Fruit fly (Drosophila melanogaster): ENCODE data around the gene CG14551.
A peak's percentile ranks its signal among the peaks of the same experiment; 100 is the strongest.

CG14551 gene

DNA sequence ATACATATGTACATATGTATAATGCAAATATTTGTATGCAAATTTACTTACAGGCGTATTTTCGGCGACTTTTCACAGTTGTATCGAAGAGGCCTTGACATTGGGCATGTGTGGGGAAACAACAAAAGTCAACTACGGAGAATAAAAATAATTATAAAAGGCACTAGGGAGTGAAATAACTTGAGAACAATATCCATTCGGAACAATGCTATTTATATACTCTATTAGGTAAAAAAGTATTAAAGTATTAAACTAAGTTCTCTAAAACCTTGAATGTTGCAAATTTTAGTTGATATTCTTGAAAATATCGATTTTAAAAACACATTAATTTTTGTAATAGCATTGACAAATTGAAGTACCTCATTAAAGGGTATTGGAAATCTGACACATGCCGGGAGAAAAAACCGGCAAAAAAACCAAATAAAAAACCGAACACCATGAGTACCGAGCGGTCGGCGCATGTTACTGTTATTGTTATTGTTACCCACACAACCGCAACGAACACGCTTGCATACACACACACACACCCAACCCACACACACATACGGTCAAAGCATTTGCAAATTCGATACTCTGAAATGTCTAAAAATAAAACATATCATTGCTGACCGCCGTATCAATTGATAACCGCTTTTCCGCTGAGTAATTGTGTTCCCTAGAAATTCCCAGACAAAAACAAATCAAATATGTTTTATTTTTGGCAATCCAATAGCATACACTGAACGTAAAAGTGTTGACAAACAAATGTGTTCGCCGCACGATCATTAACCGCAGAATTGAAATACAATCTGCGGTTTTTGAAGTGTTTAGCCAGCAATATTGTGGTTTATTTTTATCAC is 41.7 kb upstream of the CG14551 start (continued):
- TF ChIP-seq CG7357 (GFP tag; IDR thresholded peaks at IDR 0.05): no peak
- no peak for TF ChIP-seq Lpt (GFP tag; optimal IDR thresholded peaks at IDR 0.05)
- TF ChIP-seq CG8359 (GFP tag; optimal IDR thresholded peaks at IDR 0.05; ENCODE audit: borderline replicate concordance): no peak
- no peak for TF ChIP-seq CG8290 (GFP tag; optimal IDR thresholded peaks at IDR 0.05)
- peak in 1 of 2 experiments; percentile 34 for TF ChIP-seq CG8290 (tag; optimal IDR thresholded peaks at IDR 0.05)
- TF ChIP-seq maf-S (GFP tag; optimal IDR thresholded peaks at IDR 0.05): no peak
- peak; percentile 46 for TF ChIP-seq CG3281 (GFP tag; optimal IDR thresholded peaks at IDR 0.05)
- TF ChIP-seq chn (GFP tag; optimal IDR thresholded peaks at IDR 0.05): no peak
- no peak for TF ChIP-seq nom (GFP tag; optimal IDR thresholded peaks at IDR 0.05)
- no peak for TF ChIP-seq prd (optimal IDR thresholded peaks at IDR 0.05)
- TF ChIP-seq prd (GFP tag; IDR thresholded peaks at IDR 0.05): peak; percentile 44; the same call in 1 of the 3 replicates
- TF ChIP-seq Ets65A (GFP tag): no peak
- TF ChIP-seq H2.0 (GFP tag; IDR thresholded peaks at IDR 0.05): no peak
- TF ChIP-seq tup (GFP tag; optimal IDR thresholded peaks at IDR 0.05): no peak
- TF ChIP-seq CG18619 (GFP tag; optimal IDR thresholded peaks at IDR 0.05): peak; percentile 60
- TF ChIP-seq NK7.1 (GFP tag; optimal IDR thresholded peaks at IDR 0.05): no peak
- no peak for TF ChIP-seq CG32767 (GFP tag; IDR thresholded peaks at IDR 0.05)
- no peak; the same call in 1 of the 2 replicates for TF ChIP-seq danr (GFP tag; IDR thresholded peaks at IDR 0.05)
- no peak for TF ChIP-seq pros (GFP tag; optimal IDR thresholded peaks at IDR 0.05)
- peak; percentile 35 for TF ChIP-seq CG30403 (GFP tag; optimal IDR thresholded peaks at IDR 0.05)
- no peak for TF ChIP-seq CG12236 (GFP tag; optimal IDR thresholded peaks at IDR 0.05)
- TF ChIP-seq nmo (GFP tag; optimal IDR thresholded peaks at IDR 0.05): peak; percentile 28
- TF ChIP-seq wor (GFP tag; IDR thresholded peaks at IDR 0.05): no peak
- TF ChIP-seq grn (GFP tag; optimal IDR thresholded peaks at IDR 0.05): no peak
- TF ChIP-seq CG8089 (GFP tag; optimal IDR thresholded peaks at IDR 0.05): no peak
- no peak for TF ChIP-seq Ravus (GFP tag; IDR thresholded peaks at IDR 0.05)
- no peak for TF ChIP-seq pfk (GFP tag; optimal IDR thresholded peaks at IDR 0.05)
- no peak for TF ChIP-seq Mrtf (GFP tag; IDR thresholded peaks at IDR 0.05)
- no peak for TF ChIP-seq CG13424 (tag; optimal IDR thresholded peaks at IDR 0.05)
- no peak for TF ChIP-seq jigr1 (GFP tag; IDR thresholded peaks at IDR 0.05)
- no peak for TF ChIP-seq dpn (GFP tag; optimal IDR thresholded peaks at IDR 0.05)
- TF ChIP-seq kay (GFP tag; optimal IDR thresholded peaks at IDR 0.05): no peak
- TF ChIP-seq p53 (GFP tag; optimal IDR thresholded peaks at IDR 0.05): no peak
- TF ChIP-seq CG18764 (GFP tag; optimal IDR thresholded peaks at IDR 0.05): no peak
- TF ChIP-seq Xbp1 (GFP tag; optimal IDR thresholded peaks at IDR 0.05): no peak
- 0 out of 2 replicates have a peak, but pooled peaks have one; percentile 22 for TF ChIP-seq cas (GFP tag; IDR thresholded peaks at IDR 0.05)
- TF ChIP-seq h (optimal IDR thresholded peaks at IDR 0.05): no peak
- TF ChIP-seq inv (GFP tag; IDR thresholded peaks at IDR 0.05; ENCODE audit: partially characterized antibody): no peak
- TF ChIP-seq ssp (GFP tag; IDR thresholded peaks at IDR 0.05): no peak
- peak; percentile 80 for TF ChIP-seq sens (GFP tag)
- no peak for TF ChIP-seq Hsf (GFP tag; optimal IDR thresholded peaks at IDR 0.05)
- no peak for TF ChIP-seq Sry-δ (GFP tag; optimal IDR thresholded peaks at IDR 0.05)
- no peak for TF ChIP-seq CTCF (GFP tag; optimal IDR thresholded peaks at IDR 0.05)
- no peak for TF ChIP-seq ind (GFP tag; optimal IDR thresholded peaks at IDR 0.05)
- no peak for TF ChIP-seq Neu2 (GFP tag; optimal IDR thresholded peaks at IDR 0.05; ENCODE audit: borderline replicate concordance)
- TF ChIP-seq gem (tag; optimal IDR thresholded peaks at IDR 0.05): peak; percentile 72
- no peak for TF ChIP-seq CG16863 (GFP tag; optimal IDR thresholded peaks at IDR 0.05)
- no peak for TF ChIP-seq cwo (GFP tag; optimal IDR thresholded peaks at IDR 0.05)
- peak; percentile 44 for TF ChIP-seq sd (tag; optimal IDR thresholded peaks at IDR 0.05)
- no peak for TF ChIP-seq CG3726 (GFP tag; IDR thresholded peaks at IDR 0.05)
- no peak for TF ChIP-seq Antp (GFP tag; optimal IDR thresholded peaks at IDR 0.05)
- peak; percentile 23 for TF ChIP-seq Sox102F (GFP tag; optimal IDR thresholded peaks at IDR 0.05)

Data from whole organism, embryonic.